Worm (Caenorhabditis elegans): Measurements from ENCODE around the gene Y54F10BM.21.

- no peak for TF ChIP-seq nhr-25 (tag; optimal IDR thresholded peaks at IDR 0.05)
- no peak for TF ChIP-seq snpc-4 (tag; optimal IDR thresholded peaks at IDR 0.05)
These were observed 18.1 kb upstream of the Y54F10BM.21 start, which contains the start of gene fbxa-43 for ce11 chrIII:2258863-2259262.

All from whole organism, L2 larva.